Worm (Caenorhabditis elegans) whole organism, L4 larva: Measurements from ENCODE around the gene F09G8.7.

Source experiments
- daf-19 ChIP-seq: fragments of 200-800 bp; sonication (Bioruptor generic); conservative IDR thresholded peaks from 2 replicates; pipeline ENCODE4 v1.3.6; 2022; ENCODE audit warnings: missing genetic modification characterization, missing compliant biosample characterization
- zag-1 ChIP-seq: fragments of 150-350 bp; optimal IDR thresholded peaks from 2 replicates; lab custom pipeline; 2014; ENCODE audit warnings: missing biosample characterization, missing genetic modification characterization

DNA sequence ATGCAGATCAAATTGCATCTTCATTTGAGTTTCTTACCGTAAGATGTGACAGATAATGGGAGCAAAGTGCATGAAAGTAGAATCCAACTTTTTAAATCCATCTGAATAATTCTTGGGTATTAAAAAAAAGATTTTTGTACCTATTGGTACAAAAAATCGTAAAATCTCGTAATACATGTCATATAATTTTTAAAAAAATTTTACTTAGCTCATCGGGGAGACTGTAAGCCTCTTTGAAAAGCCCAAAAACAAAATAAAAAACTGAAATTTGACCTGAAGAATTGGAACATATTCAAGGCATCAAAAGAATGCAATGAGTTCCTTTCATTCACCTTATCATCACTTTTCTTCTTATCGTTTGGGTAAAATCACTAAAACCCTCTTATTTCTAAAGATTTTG is 7.7 kb upstream of the F09G8.7 start, which contains the start of gene clec-160:
- TF ChIP-seq daf-19 (GFP tag; lab: Robert Waterston, UW): no peak
- TF ChIP-seq zag-1: no peak
